Worm (Caenorhabditis elegans) whole organism, young adult: Measurements from ENCODE around the gene str-262.
A peak's percentile ranks its signal among the peaks of the same experiment; 100 is the strongest.

Experiments
- B0035.1 ChIP-seq: sonication (generic microtip); optimal IDR thresholded peaks from 2 replicates; lab custom pipeline; 2016; ENCODE audit warnings: missing genetic modification characterization, mild to moderate bottlenecking, missing compliant biosample characterization, missing genotype, missing genetic modification reagents
- C06A6.2 ChIP-seq: fragments of 200-800 bp; sonication (Bioruptor generic); conservative IDR thresholded peaks from 2 replicates; pipeline ENCODE4 v1.3.6; 2022; ENCODE audit warnings: missing genetic modification characterization, missing compliant biosample characterization
- D2030.7 ChIP-seq: fragments of 200-800 bp; sonication (Bioruptor generic); IDR thresholded peaks from 2 replicates; pipeline ENCODE4 v1.3.6; 2022; ENCODE audit warnings: missing genetic modification reagents, missing genetic modification characterization, missing compliant biosample characterization
- F23B12.7 ChIP-seq: sonication (generic microtip); optimal IDR thresholded peaks from 2 replicates; lab custom pipeline; 2017; ENCODE audit warnings: missing genetic modification characterization, mild to moderate bottlenecking, missing compliant biosample characterization, antibody characterized with exemption, moderate library complexity; ENCODE audit not compliant: insufficient read depth
- F33H1.4 ChIP-seq: fragments of 200-800 bp; sonication (Bioruptor generic); IDR thresholded peaks from 2 replicates; pipeline ENCODE4 v1.3.6; 2022; ENCODE audit warnings: missing genetic modification reagents, missing genetic modification characterization, missing compliant biosample characterization
- F39B2.1 ChIP-seq: fragments of 200-800 bp; sonication (Bioruptor generic); IDR thresholded peaks from 2 replicates; pipeline ENCODE4 v1.3.6; 2022; ENCODE audit warnings: missing genetic modification reagents, missing genetic modification characterization, missing compliant biosample characterization
- F49E8.2 ChIP-seq: sonication (generic microtip); optimal IDR thresholded peaks from 3 replicates; lab custom pipeline; 2017; ENCODE audit warnings: missing genetic modification characterization, mild to moderate bottlenecking, missing compliant biosample characterization, antibody characterized with exemption, moderate library complexity; ENCODE audit not compliant: insufficient read depth
- ZK185.1 ChIP-seq: sonication (generic microtip); optimal IDR thresholded peaks from 2 replicates; lab custom pipeline; 2016; ENCODE audit warnings: mild to moderate bottlenecking, missing genetic modification characterization, missing compliant biosample characterization; ENCODE audit not compliant: poor library complexity, severe bottlenecking
- akir-1 ChIP-seq: fragments of 200-800 bp; sonication (Bioruptor generic); optimal IDR thresholded peaks from 2 replicates; lab custom pipeline; 2018; ENCODE audit warnings: mild to moderate bottlenecking, missing genetic modification characterization, moderate library complexity, missing compliant biosample characterization
- ama-1 ChIP-seq, 3 experiments: fragments of 150-350 bp in 1 of 3; sonication (generic microtip) in 2 of 3; optimal IDR thresholded peaks; 2 replicates each; lab custom pipeline; 2014 to 2018; ENCODE audit warnings: missing biosample characterization in 2 of 3, missing genetic modification characterization in 2 of 3, missing genetic modification reagents in 2 of 3
- aptf-2 ChIP-seq: fragments of 200-800 bp; sonication (Bioruptor generic); conservative IDR thresholded peaks from 2 replicates; pipeline ENCODE4 v1.3.6; 2022; ENCODE audit warnings: missing genetic modification reagents, missing genetic modification characterization, missing compliant biosample characterization
- aptf-3 ChIP-seq: fragments of 200-800 bp; sonication (Bioruptor generic); IDR thresholded peaks from 2 replicates; pipeline ENCODE4 v1.3.6; 2022; ENCODE audit warnings: missing genetic modification characterization, missing compliant biosample characterization
- ceh-27 ChIP-seq: fragments of 200-800 bp; sonication (Bioruptor generic); optimal IDR thresholded peaks from 2 replicates; lab custom pipeline; 2018; ENCODE audit warnings: mild to moderate bottlenecking, missing genetic modification characterization, moderate library complexity, missing compliant biosample characterization
- ceh-40 ChIP-seq: fragments of 200-800 bp; sonication (Bioruptor generic); IDR thresholded peaks from 2 replicates; pipeline ENCODE4 v1.3.6; 2022; ENCODE audit warnings: missing genetic modification characterization, missing compliant biosample characterization
- ceh-91 ChIP-seq: fragments of 200-800 bp; sonication (Bioruptor generic); IDR thresholded peaks from 2 replicates; pipeline ENCODE4 v1.3.6; 2022; ENCODE audit warnings: missing genetic modification reagents, missing genetic modification characterization, missing compliant biosample characterization
- chd-7 ChIP-seq: sonication (generic microtip); optimal IDR thresholded peaks from 2 replicates; lab custom pipeline; 2016; ENCODE audit warnings: mild to moderate bottlenecking, missing genetic modification characterization, moderate library complexity, missing compliant biosample characterization
- die-1 ChIP-seq: sonication (generic microtip); optimal IDR thresholded peaks from 2 replicates; lab custom pipeline; 2016; ENCODE audit warnings: missing genotype, mild to moderate bottlenecking, missing genetic modification characterization, missing compliant biosample characterization
- egl-44 ChIP-seq: fragments of 200-800 bp; sonication (Bioruptor generic); IDR thresholded peaks from 2 replicates; pipeline ENCODE4 v1.3.6; 2022; ENCODE audit warnings: missing genetic modification reagents, missing genetic modification characterization, missing compliant biosample characterization
- egrh-3 ChIP-seq: fragments of 200-800 bp; sonication (Bioruptor generic); IDR thresholded peaks from 2 replicates; pipeline ENCODE4 v1.3.6; 2022; ENCODE audit warnings: missing genetic modification reagents, missing genetic modification characterization, missing compliant biosample characterization
- ekl-4 ChIP-seq: fragments of 200-800 bp; sonication (Bioruptor generic); IDR thresholded peaks from 2 replicates; pipeline ENCODE4 v1.3.6; 2022; ENCODE audit warnings: missing genetic modification reagents, missing genetic modification characterization, missing compliant biosample characterization
- gei-17 ChIP-seq: fragments of 200-800 bp; sonication (Bioruptor generic); optimal IDR thresholded peaks from 2 replicates; lab custom pipeline; 2018; ENCODE audit warnings: mild to moderate bottlenecking, missing genetic modification characterization, missing compliant biosample characterization
- him-1 ChIP-seq: sonication (generic microtip); optimal IDR thresholded peaks from 2 replicates; lab custom pipeline; 2016; ENCODE audit warnings: missing genotype, missing genetic modification reagents, missing genetic modification characterization, missing compliant biosample characterization
- hmg-1.2 ChIP-seq: fragments of 200-800 bp; sonication (Bioruptor generic); IDR thresholded peaks from 2 replicates; pipeline ENCODE4 v1.3.6; 2022; ENCODE audit warnings: missing genetic modification reagents, missing genetic modification characterization, missing compliant biosample characterization
- hmg-20 ChIP-seq: fragments of 200-800 bp; sonication (Bioruptor generic); IDR thresholded peaks from 2 replicates; pipeline ENCODE4 v1.3.6; 2022; ENCODE audit warnings: missing genetic modification reagents, missing genetic modification characterization, missing compliant biosample characterization
- hsf-1 ChIP-seq: fragments of 200-800 bp; sonication (Bioruptor generic); IDR thresholded peaks from 2 replicates; pipeline ENCODE4 v1.3.6; 2022; ENCODE audit warnings: missing genetic modification reagents, missing genetic modification characterization, missing compliant biosample characterization
- lin-35 ChIP-seq, 3 experiments: fragments of 150-350 bp in 2 of 3; sonication (generic microtip) in 1 of 3; optimal IDR thresholded peaks; 2 replicates each; lab custom pipeline; 2014 to 2018; ENCODE audit warnings: missing biosample characterization in 3 of 3, missing genetic modification characterization in 3 of 3, missing genetic modification reagents in 3 of 3
- lin-40 ChIP-seq: sonication (generic microtip); optimal IDR thresholded peaks from 2 replicates; lab custom pipeline; 2016; ENCODE audit warnings: missing genetic modification characterization, mild to moderate bottlenecking, missing compliant biosample characterization, missing genotype, missing genetic modification reagents
- lsl-1 ChIP-seq: fragments of 200-800 bp; sonication (Bioruptor generic); optimal IDR thresholded peaks from 2 replicates; lab custom pipeline; 2018; ENCODE audit warnings: mild to moderate bottlenecking, missing genetic modification characterization, moderate library complexity, missing compliant biosample characterization
- lsy-27 ChIP-seq: sonication (generic microtip); optimal IDR thresholded peaks from 2 replicates; lab custom pipeline; 2017; ENCODE audit warnings: missing genetic modification characterization, mild to moderate bottlenecking, missing compliant biosample characterization, antibody characterized with exemption, missing genotype, borderline replicate concordance; ENCODE audit not compliant: insufficient read depth
- madf-8 ChIP-seq: fragments of 200-800 bp; sonication (Bioruptor generic); conservative IDR thresholded peaks from 2 replicates; pipeline ENCODE4 v1.3.6; 2022; ENCODE audit warnings: missing genetic modification reagents, missing genetic modification characterization, missing compliant biosample characterization
- mxl-1 ChIP-seq: sonication (generic microtip); optimal IDR thresholded peaks from 2 replicates; lab custom pipeline; 2016; ENCODE audit warnings: missing genetic modification characterization, missing compliant biosample characterization
- nhr-120 ChIP-seq: fragments of 200-800 bp; sonication (Bioruptor generic); IDR thresholded peaks from 2 replicates; pipeline ENCODE4 v1.3.6; 2022; ENCODE audit warnings: missing genetic modification characterization, missing compliant biosample characterization
- nhr-179 ChIP-seq: sonication (generic microtip); optimal IDR thresholded peaks from 2 replicates; lab custom pipeline; 2016; ENCODE audit warnings: mild to moderate bottlenecking, missing genetic modification characterization, missing compliant biosample characterization
- nhr-27 ChIP-seq: fragments of 200-800 bp; sonication (Bioruptor generic); optimal IDR thresholded peaks from 2 replicates; lab custom pipeline; 2018; ENCODE audit warnings: mild to moderate bottlenecking, missing genetic modification characterization, moderate library complexity, missing compliant biosample characterization
- nhr-80 ChIP-seq: sonication (generic microtip); optimal IDR thresholded peaks from 2 replicates; lab custom pipeline; 2016; ENCODE audit warnings: missing genetic modification characterization, missing compliant biosample characterization
- rcor-1 ChIP-seq: fragments of 200-800 bp; sonication (Bioruptor generic); IDR thresholded peaks from 2 replicates; pipeline ENCODE4 v1.3.6; 2022; ENCODE audit warnings: missing genetic modification reagents, missing genetic modification characterization, missing compliant biosample characterization
- sea-2 ChIP-seq: fragments of 200-800 bp; sonication (Bioruptor generic); IDR thresholded peaks from 2 replicates; pipeline ENCODE4 v1.3.6; 2022; ENCODE audit warnings: missing genetic modification characterization, missing compliant biosample characterization
- snpc-1.1 ChIP-seq: sonication (generic microtip); optimal IDR thresholded peaks from 2 replicates; lab custom pipeline; 2017; ENCODE audit warnings: missing genetic modification characterization, mild to moderate bottlenecking, missing compliant biosample characterization, antibody characterized with exemption, moderate library complexity, missing genotype, missing genetic modification reagents; ENCODE audit not compliant: insufficient read depth
- snpc-3.4 ChIP-seq: sonication (generic microtip); optimal IDR thresholded peaks from 2 replicates; lab custom pipeline; 2017; ENCODE audit warnings: missing genetic modification characterization, mild to moderate bottlenecking, missing compliant biosample characterization, antibody characterized with exemption, moderate library complexity, missing genotype, missing genetic modification reagents
- tbx-9 ChIP-seq: sonication (generic microtip); optimal IDR thresholded peaks from 2 replicates; lab custom pipeline; 2016; ENCODE audit warnings: borderline replicate concordance, missing genetic modification characterization, inconsistent platforms, missing compliant biosample characterization
- ztf-22 ChIP-seq: fragments of 200-800 bp; sonication (Bioruptor generic); optimal IDR thresholded peaks from 2 replicates; lab custom pipeline; 2018; ENCODE audit warnings: mild to moderate bottlenecking, missing genetic modification characterization, moderate library complexity, missing compliant biosample characterization
- ztf-26 ChIP-seq: sonication (generic microtip); optimal IDR thresholded peaks from 2 replicates; lab custom pipeline; 2017; ENCODE audit warnings: missing genetic modification characterization, missing compliant biosample characterization
- ztf-3 ChIP-seq: fragments of 200-800 bp; sonication (Bioruptor generic); optimal IDR thresholded peaks from 2 replicates; lab custom pipeline; 2018; ENCODE audit warnings: mild to moderate bottlenecking, missing genetic modification characterization, missing compliant biosample characterization

str-262 gene

ce11 chrV:773256-773655 is 20.7 kb upstream of the str-262 start, which contains the start of gene sti-1 (continued):
- TF ChIP-seq D2030.7 (GFP tag; lab: Robert Waterston, UW) (peak; percentile 85), akir-1 (GFP tag; lab: Kevin White, UChicago) (no peak), lin-35 (GFP tag; optimal IDR thresholded peaks at IDR 0.05; lab: Kevin White, UChicago) (peak; percentile 39 to 85 (median 72)), F49E8.2 (no peak), hsf-1 (GFP tag; lab: Robert Waterston, UW) (peak; percentile 98), F23B12.7 (tag; lab: Kevin White, UChicago) (peak; percentile 30), ekl-4 (peak; percentile 67; the same call in 1 of the 2 replicates), ama-1 (optimal IDR thresholded peaks at IDR 0.05; lab: Kevin White, UChicago) (no peak), ama-1 (GFP tag; optimal IDR thresholded peaks at IDR 0.05; lab: Kevin White, UChicago) (no peak), nhr-27 (tag; lab: Kevin White, UChicago) (no peak), die-1 (tag; lab: Kevin White, UChicago) (no peak), hmg-20 (GFP tag; lab: Robert Waterston, UW) (0 out of 2 replicates have a peak, but pooled peaks have one; percentile 7), madf-8 (GFP tag; lab: Robert Waterston, UW) (peak; percentile 34), F33H1.4 (peak; percentile 28; the same call in 1 of the 2 replicates), nhr-179 (tag; lab: Kevin White, UChicago) (no peak), snpc-3.4 (tag; lab: Kevin White, UChicago) (peak; percentile 55), him-1 (tag; lab: Kevin White, UChicago) (peak; percentile 24), ztf-26 (peak; percentile 10), aptf-3 (GFP tag; lab: Robert Waterston, UW) (no peak), lsl-1 (GFP tag; lab: Kevin White, UChicago) (peak; percentile 38), snpc-1.1 (tag; lab: Kevin White, UChicago) (peak; percentile 32), egrh-3 (no peak), egl-44 (GFP tag; lab: Robert Waterston, UW) (no peak), nhr-80 (no peak), aptf-2 (GFP tag; lab: Robert Waterston, UW) (no peak), nhr-120 (no peak), ztf-3 (GFP tag; lab: Kevin White, UChicago) (no peak), gei-17 (GFP tag; lab: Kevin White, UChicago) (no peak), ceh-91 (GFP tag; lab: Robert Waterston, UW) (peak; percentile 47), sea-2 (GFP tag; lab: Robert Waterston, UW) (no peak), ceh-27 (peak; percentile 47), rcor-1 (GFP tag; lab: Robert Waterston, UW) (peak; percentile 64; the same call in 1 of the 2 replicates), lin-40 (tag; lab: Kevin White, UChicago) (peak; percentile 78), hmg-1.2 (GFP tag; lab: Robert Waterston, UW) (peak; percentile 99), lsy-27 (tag; lab: Kevin White, UChicago) (no peak), ceh-40 (GFP tag; lab: Robert Waterston, UW) (no peak), tbx-9 (tag; lab: Kevin White, UChicago) (no peak), mxl-1 (tag; lab: Kevin White, UChicago) (no peak), F39B2.1 (GFP tag; lab: Robert Waterston, UW) (no peak), ZK185.1 (tag; lab: Kevin White, UChicago) (peak; percentile 7), C06A6.2 (GFP tag; lab: Robert Waterston, UW) (no peak), chd-7 (tag; lab: Kevin White, UChicago) (no peak), B0035.1 (no peak), ztf-22 (no peak)
